Fruit fly (Drosophila melanogaster): Measurements from ENCODE around the gene escl.
A peak's percentile ranks its signal among the peaks of the same experiment; 100 is the strongest.

Gene escl

dm6 chr2L:11970853-11971397, 19.8 kb upstream of the escl start (continued):
- TF ChIP-seq CG14965 (GFP tag; optimal IDR thresholded peaks at IDR 0.05; ENCODE audit: borderline replicate concordance) = no peak
- TF ChIP-seq CG11504 (tag; optimal IDR thresholded peaks at IDR 0.05) = peak; percentile 16
- TF ChIP-seq Drgx (GFP tag; IDR thresholded peaks at IDR 0.05) = 0 out of 2 replicates have a peak, but pooled peaks have one; percentile 18
- no peak for TF ChIP-seq CG14667 (GFP tag; IDR thresholded peaks at IDR 0.05)
- TF ChIP-seq CG14710 (tag; optimal IDR thresholded peaks at IDR 0.05) = no peak
- TF ChIP-seq luna (GFP tag; optimal IDR thresholded peaks at IDR 0.05) = no peak
- no peak for TF ChIP-seq CG18262 (tag; optimal IDR thresholded peaks at IDR 0.05)
- TF ChIP-seq Dll (GFP tag; IDR thresholded peaks at IDR 0.05; ENCODE audit: partially characterized antibody) = no peak
- TF ChIP-seq H15 (GFP tag; IDR thresholded peaks at IDR 0.05) = no peak
- TF ChIP-seq Doc3 (GFP tag; IDR thresholded peaks at IDR 0.05; ENCODE audit: partially characterized antibody) = no peak
- peak; percentile 25; the same call in 1 of the 2 replicates for TF ChIP-seq Nf-YA (GFP tag; IDR thresholded peaks at IDR 0.05)
- no peak for TF ChIP-seq CG18011 (GFP tag; optimal IDR thresholded peaks at IDR 0.05)
- no peak for TF ChIP-seq Sin3A (optimal IDR thresholded peaks at IDR 0.05)
- TF ChIP-seq Gug (GFP tag; IDR thresholded peaks at IDR 0.05) = 0 out of 4 replicates have a peak, but pooled peaks have one; percentile 7
- TF ChIP-seq pzg (GFP tag; optimal IDR thresholded peaks at IDR 0.05) = no peak
- peak in 1 of 2 experiments; percentile 77 for TF ChIP-seq tll (GFP tag; optimal IDR thresholded peaks at IDR 0.05)
- TF ChIP-seq CG13424 (tag; optimal IDR thresholded peaks at IDR 0.05) = peak; percentile 0
- TF ChIP-seq ara (GFP tag; IDR thresholded peaks at IDR 0.05) = no peak
- TF ChIP-seq btn (GFP tag; optimal IDR thresholded peaks at IDR 0.05) = no peak
- no peak for TF ChIP-seq CG30403 (GFP tag; optimal IDR thresholded peaks at IDR 0.05)
- TF ChIP-seq CG1832 (GFP tag; optimal IDR thresholded peaks at IDR 0.05) = peak; percentile 92
- no peak for TF ChIP-seq Ada2b (GFP tag; IDR thresholded peaks at IDR 0.05)
- TF ChIP-seq CG10274 (GFP tag; optimal IDR thresholded peaks at IDR 0.05) = no peak
- TF ChIP-seq E2f1 (GFP tag; IDR thresholded peaks at IDR 0.05) = no peak; the same call in 1 of the 2 replicates
- no peak for TF ChIP-seq fd96Cb (tag; optimal IDR thresholded peaks at IDR 0.05)
- no peak for TF ChIP-seq CG2202 (tag; optimal IDR thresholded peaks at IDR 0.05)
- no peak for TF ChIP-seq Tbp (GFP tag; optimal IDR thresholded peaks at IDR 0.05)
- no peak for TF ChIP-seq ewg (GFP tag; optimal IDR thresholded peaks at IDR 0.05)
- TF ChIP-seq phol (tag; optimal IDR thresholded peaks at IDR 0.05) = no peak
- TF ChIP-seq tin (GFP tag; optimal IDR thresholded peaks at IDR 0.05) = no peak
- TF ChIP-seq jumu (GFP tag; optimal IDR thresholded peaks at IDR 0.05) = no peak
- no peak for TF ChIP-seq tio (GFP tag; optimal IDR thresholded peaks at IDR 0.05)
- peak in 1 of 2 experiments; percentile 51 for TF ChIP-seq insv (GFP tag; optimal IDR thresholded peaks at IDR 0.05)
- TF ChIP-seq stwl (tag; optimal IDR thresholded peaks at IDR 0.05) = no peak
- TF ChIP-seq Kr (GFP tag; optimal IDR thresholded peaks at IDR 0.05) = peak; percentile 17
- TF ChIP-seq Hand (GFP tag; optimal IDR thresholded peaks at IDR 0.05) = no peak
- TF ChIP-seq Rfx (GFP tag; IDR thresholded peaks at IDR 0.05) = peak; percentile 53
- TF ChIP-seq ftz-f1 (GFP tag; optimal IDR thresholded peaks at IDR 0.05) = peak; percentile 58
- TF ChIP-seq CG6683 (GFP tag; optimal IDR thresholded peaks at IDR 0.05) = no peak
- TF ChIP-seq fru (optimal IDR thresholded peaks at IDR 0.05) = no peak
- TF ChIP-seq Atf-2 (GFP tag; optimal IDR thresholded peaks at IDR 0.05) = no peak
- peak; percentile 47; the same call in 1 of the 2 replicates for TF ChIP-seq HLH3B (GFP tag; IDR thresholded peaks at IDR 0.05)
- TF ChIP-seq HLH54F (GFP tag; optimal IDR thresholded peaks at IDR 0.05) = no peak
- TF ChIP-seq CG17361 (GFP tag; IDR thresholded peaks at IDR 0.05) = no peak
- TF ChIP-seq CG13296 (GFP tag; optimal IDR thresholded peaks at IDR 0.05) = no peak
- TF ChIP-seq CG2116 (GFP tag; optimal IDR thresholded peaks at IDR 0.05) = no peak
- TF ChIP-seq Dek (tag; optimal IDR thresholded peaks at IDR 0.05) = no peak
- no peak for TF ChIP-seq odd (GFP tag; optimal IDR thresholded peaks at IDR 0.05)
- TF ChIP-seq prd (optimal IDR thresholded peaks at IDR 0.05) = no peak
- 0 out of 3 replicates have a peak, but pooled peaks have one; percentile 14 for TF ChIP-seq prd (GFP tag; IDR thresholded peaks at IDR 0.05)
- TF ChIP-seq fd64A (GFP tag; optimal IDR thresholded peaks at IDR 0.05) = no peak

All from whole organism, embryonic.